Worm (Caenorhabditis elegans) whole organism, mixed stage, embryonic: ENCODE measurements around the gene dhs-5.
A peak's percentile ranks its signal among the peaks of the same experiment; 100 is the strongest.

Experiments
- M03D4.4 ChIP-seq: sonication (generic microtip); optimal IDR thresholded peaks from 2 replicates; lab custom pipeline; 2017; ENCODE audit warnings: mild to moderate bottlenecking, missing genetic modification characterization, missing compliant biosample characterization
- bed-3 ChIP-seq: fragments of 200-800 bp; sonication (Bioruptor generic); optimal IDR thresholded peaks from 3 replicates; lab custom pipeline; 2018; ENCODE audit warnings: mild to moderate bottlenecking, missing genetic modification characterization, moderate library complexity, missing compliant biosample characterization
- blmp-1 ChIP-seq: fragments of 150-350 bp; optimal IDR thresholded peaks from 2 replicates; lab custom pipeline; 2014; ENCODE audit warnings: missing biosample characterization, missing genetic modification characterization
- ceh-39 ChIP-seq: fragments of 150-350 bp; optimal IDR thresholded peaks from 2 replicates; lab custom pipeline; 2014; ENCODE audit warnings: missing biosample characterization, missing genetic modification characterization
- ceh-43 ChIP-seq: fragments of 200-800 bp; sonication (Bioruptor generic); optimal IDR thresholded peaks from 2 replicates; lab custom pipeline; 2018; ENCODE audit warnings: mild to moderate bottlenecking, missing genetic modification characterization, moderate library complexity, missing compliant biosample characterization
- ceh-83 ChIP-seq: fragments of 200-800 bp; sonication (Bioruptor generic); optimal IDR thresholded peaks from 2 replicates; lab custom pipeline; 2018; ENCODE audit warnings: mild to moderate bottlenecking, missing genetic modification characterization, missing compliant biosample characterization
- ces-1 ChIP-seq: fragments of 150-350 bp; optimal IDR thresholded peaks from 2 replicates; lab custom pipeline; 2014; ENCODE audit warnings: missing biosample characterization, missing genetic modification reagents, missing genetic modification characterization
- cnd-1 ChIP-seq: fragments of 200-800 bp; sonication (Bioruptor generic); optimal IDR thresholded peaks from 2 replicates; lab custom pipeline; 2018; ENCODE audit warnings: mild to moderate bottlenecking, missing genetic modification characterization, missing compliant biosample characterization
- drap-1 ChIP-seq: fragments of 200-800 bp; sonication (Bioruptor generic); optimal IDR thresholded peaks from 3 replicates; lab custom pipeline; 2018; ENCODE audit warnings: mild to moderate bottlenecking, missing genetic modification characterization, missing compliant biosample characterization
- elt-1 ChIP-seq: sonication (generic microtip); optimal IDR thresholded peaks from 2 replicates; lab custom pipeline; 2017; ENCODE audit warnings: missing genetic modification characterization, mild to moderate bottlenecking, missing compliant biosample characterization, antibody characterized with exemption, moderate library complexity, borderline replicate concordance; ENCODE audit not compliant: insufficient read depth
- elt-3 ChIP-seq: fragments of 150-350 bp; optimal IDR thresholded peaks from 2 replicates; lab custom pipeline; 2014; ENCODE audit warnings: missing biosample characterization, missing genetic modification characterization
- flh-1 ChIP-seq: fragments of 200-800 bp; sonication (Bioruptor generic); optimal IDR thresholded peaks from 2 replicates; lab custom pipeline; 2018; ENCODE audit warnings: mild to moderate bottlenecking, missing genetic modification characterization, moderate library complexity, missing compliant biosample characterization
- ham-2 ChIP-seq: fragments of 200-800 bp; sonication (Bioruptor generic); optimal IDR thresholded peaks from 2 replicates; lab custom pipeline; 2018; ENCODE audit warnings: mild to moderate bottlenecking, missing genetic modification characterization, missing compliant biosample characterization
- hlh-1 ChIP-seq: fragments of 150-350 bp; optimal IDR thresholded peaks from 2 replicates; lab custom pipeline; 2014; ENCODE audit warnings: missing biosample characterization, missing genetic modification reagents, missing genetic modification characterization
- lin-13 ChIP-seq: fragments of 150-350 bp; optimal IDR thresholded peaks from 2 replicates; lab custom pipeline; 2014; ENCODE audit warnings: missing biosample characterization, missing genetic modification characterization
- lin-32 ChIP-seq: fragments of 200-800 bp; sonication (Bioruptor generic); optimal IDR thresholded peaks from 2 replicates; lab custom pipeline; 2018; ENCODE audit warnings: mild to moderate bottlenecking, missing genetic modification characterization, missing compliant biosample characterization
- lsy-2 ChIP-seq: fragments of 150-350 bp; optimal IDR thresholded peaks from 2 replicates; lab custom pipeline; 2014; ENCODE audit warnings: missing biosample characterization, missing genetic modification characterization
- mep-1 ChIP-seq: fragments of 150-350 bp; optimal IDR thresholded peaks from 2 replicates; lab custom pipeline; 2017; ENCODE audit warnings: missing biosample characterization, missing genetic modification reagents, missing genetic modification characterization, inconsistent platforms
- mls-2 ChIP-seq: sonication (generic microtip); optimal IDR thresholded peaks from 2 replicates; lab custom pipeline; 2016; ENCODE audit warnings: mild to moderate bottlenecking, missing genetic modification characterization, moderate library complexity, missing compliant biosample characterization
- nhr-12 ChIP-seq: fragments of 150-350 bp; optimal IDR thresholded peaks from 2 replicates; lab custom pipeline; 2014; ENCODE audit warnings: missing biosample characterization, missing genetic modification characterization
- nhr-2 ChIP-seq: fragments of 150-350 bp; optimal IDR thresholded peaks from 2 replicates; lab custom pipeline; 2014; ENCODE audit warnings: missing biosample characterization, missing genetic modification characterization
- nhr-237 ChIP-seq: fragments of 150-350 bp; optimal IDR thresholded peaks from 2 replicates; lab custom pipeline; 2014; ENCODE audit warnings: missing biosample characterization, missing genetic modification characterization
- nhr-28 ChIP-seq: fragments of 150-350 bp; optimal IDR thresholded peaks from 2 replicates; lab custom pipeline; 2014; ENCODE audit warnings: missing biosample characterization, missing genetic modification characterization
- nhr-76 ChIP-seq: sonication (generic microtip); optimal IDR thresholded peaks from 2 replicates; lab custom pipeline; 2017; ENCODE audit warnings: missing biosample characterization, missing genetic modification characterization
- sem-2 ChIP-seq: fragments of 200-800 bp; sonication (Bioruptor generic); optimal IDR thresholded peaks from 2 replicates; lab custom pipeline; 2018; ENCODE audit warnings: mild to moderate bottlenecking, missing genetic modification characterization, missing compliant biosample characterization
- snpc-4 ChIP-seq: fragments of 150-350 bp; optimal IDR thresholded peaks from 2 replicates; lab custom pipeline; 2014; ENCODE audit warnings: missing biosample characterization, missing genetic modification characterization
- tbx-8 ChIP-seq: fragments of 200-800 bp; sonication (Bioruptor generic); optimal IDR thresholded peaks from 2 replicates; lab custom pipeline; 2018; ENCODE audit warnings: mild to moderate bottlenecking, missing genetic modification characterization, moderate library complexity, missing compliant biosample characterization
- unc-120 ChIP-seq: sonication (generic microtip); optimal IDR thresholded peaks from 2 replicates; lab custom pipeline; 2017; ENCODE audit warnings: missing genetic modification characterization, missing compliant biosample characterization; ENCODE audit not compliant: poor library complexity, severe bottlenecking
- unc-39 ChIP-seq: fragments of 150-350 bp; optimal IDR thresholded peaks from 2 replicates; lab custom pipeline; 2014; ENCODE audit warnings: missing biosample characterization, missing genetic modification characterization
- unc-62 ChIP-seq: fragments of 150-350 bp; optimal IDR thresholded peaks from 2 replicates; lab custom pipeline; 2014; ENCODE audit warnings: missing biosample characterization, missing genetic modification reagents, missing genetic modification characterization
- zip-8 ChIP-seq: fragments of 150-350 bp; optimal IDR thresholded peaks from 2 replicates; lab custom pipeline; 2014; ENCODE audit warnings: missing biosample characterization, missing genetic modification characterization
- ztf-11 ChIP-seq: fragments of 150-350 bp; optimal IDR thresholded peaks from 2 replicates; lab custom pipeline; 2014; ENCODE audit warnings: missing biosample characterization, missing genetic modification characterization

The dhs-5 gene

DNA sequence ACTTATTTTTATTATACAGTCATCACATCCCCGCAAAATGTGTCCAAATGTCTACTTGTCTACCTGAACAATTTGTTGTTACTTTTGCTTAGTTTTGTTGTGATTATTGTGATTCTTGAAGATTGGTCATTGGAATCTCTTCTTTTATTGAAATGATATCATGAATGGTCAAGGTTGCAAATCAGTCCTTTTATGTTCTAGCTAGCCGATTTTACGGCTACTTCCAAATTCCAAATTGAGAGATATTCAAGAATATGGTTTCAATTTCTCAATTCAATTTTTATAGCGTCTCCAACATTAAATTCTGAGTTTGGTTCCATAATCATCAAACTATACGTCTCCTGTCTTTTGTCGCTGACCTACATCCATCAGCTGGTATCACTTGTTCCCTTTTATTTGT lies 2.4 kb upstream of the dhs-5 start:
- TF ChIP-seq snpc-4 (tag; lab: Kevin White, UChicago): no peak
- TF ChIP-seq nhr-28 (tag; lab: Kevin White, UChicago): no peak
- TF ChIP-seq bed-3: no peak
- TF ChIP-seq ham-2: no peak
- no peak for TF ChIP-seq mep-1 (tag; lab: Kevin White, UChicago)
- TF ChIP-seq nhr-12: no peak
- no peak for TF ChIP-seq ceh-43 (GFP tag; lab: Kevin White, UChicago)
- no peak for TF ChIP-seq cnd-1 (tag; lab: Kevin White, UChicago)
- no peak for TF ChIP-seq elt-1 (tag; lab: Kevin White, UChicago)
- no peak for TF ChIP-seq lin-32 (GFP tag; lab: Kevin White, UChicago)
- no peak for TF ChIP-seq nhr-237 (tag; lab: Kevin White, UChicago)
- no peak for TF ChIP-seq unc-120
- TF ChIP-seq lin-13 (tag; lab: Kevin White, UChicago): no peak
- TF ChIP-seq sem-2 (GFP tag; lab: Kevin White, UChicago): no peak

DNA sequence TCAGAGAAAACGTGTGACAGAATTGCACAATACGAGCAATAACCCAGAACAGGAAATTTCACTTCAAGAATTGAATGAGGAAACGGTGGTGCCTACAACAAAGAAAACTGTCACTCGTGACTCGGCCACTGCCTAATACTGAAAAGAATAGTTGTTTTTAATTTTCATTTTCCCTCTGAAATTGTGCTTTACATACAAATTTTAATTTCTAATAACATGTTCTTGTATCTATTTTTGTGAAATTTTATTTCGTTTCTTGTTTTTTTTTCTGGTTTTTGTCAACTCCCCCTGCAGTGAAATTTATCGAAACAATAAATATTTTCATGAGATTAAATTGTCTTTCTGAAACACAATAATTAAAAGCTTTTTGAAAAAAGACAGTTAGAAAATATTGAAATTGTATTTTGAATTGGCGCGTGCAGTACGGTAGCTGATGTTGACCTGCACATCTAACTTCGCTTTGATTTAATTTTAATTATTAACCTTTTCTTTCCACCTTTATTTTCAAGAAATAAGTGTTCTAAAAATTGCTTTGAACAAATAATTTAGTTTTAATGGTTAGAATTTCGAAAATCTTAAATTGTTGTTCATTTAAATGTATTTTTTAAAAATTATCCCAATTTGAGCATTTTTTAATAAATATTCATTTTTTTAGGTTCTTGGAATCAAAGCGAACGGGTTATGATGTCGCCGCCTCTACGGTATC lies 2.2 kb downstream of the dhs-5 start, which contains the start of gene daz-1:
Gene daz-1, plus strand, starts transcription at position 656 of the 706 bp plus-strand sequence.
- TF ChIP-seq unc-39 (tag; lab: Kevin White, UChicago): no peak
- TF ChIP-seq zip-8: no peak
- TF ChIP-seq sem-2 (GFP tag; lab: Kevin White, UChicago): no peak
- TF ChIP-seq ceh-43 (GFP tag; lab: Kevin White, UChicago): no peak
- no peak for TF ChIP-seq ceh-39
- TF ChIP-seq nhr-12: no peak
- TF ChIP-seq nhr-237 (tag; lab: Kevin White, UChicago): no peak
- no peak for TF ChIP-seq lsy-2
- TF ChIP-seq ceh-83 (GFP tag; lab: Kevin White, UChicago): no peak
- TF ChIP-seq nhr-28 (tag; lab: Kevin White, UChicago): no peak
- TF ChIP-seq drap-1: no peak
- TF ChIP-seq nhr-2 (tag; lab: Kevin White, UChicago): no peak
- no peak for TF ChIP-seq mls-2 (tag; lab: Kevin White, UChicago)
- TF ChIP-seq elt-3 (tag; lab: Kevin White, UChicago): no peak
- no peak for TF ChIP-seq snpc-4 (tag; lab: Kevin White, UChicago)
- no peak for TF ChIP-seq ham-2
- TF ChIP-seq cnd-1 (tag; lab: Kevin White, UChicago): no peak
- no peak for TF ChIP-seq mep-1 (tag; lab: Kevin White, UChicago)
- TF ChIP-seq, all 35 proteins: peak for 0

DNA sequence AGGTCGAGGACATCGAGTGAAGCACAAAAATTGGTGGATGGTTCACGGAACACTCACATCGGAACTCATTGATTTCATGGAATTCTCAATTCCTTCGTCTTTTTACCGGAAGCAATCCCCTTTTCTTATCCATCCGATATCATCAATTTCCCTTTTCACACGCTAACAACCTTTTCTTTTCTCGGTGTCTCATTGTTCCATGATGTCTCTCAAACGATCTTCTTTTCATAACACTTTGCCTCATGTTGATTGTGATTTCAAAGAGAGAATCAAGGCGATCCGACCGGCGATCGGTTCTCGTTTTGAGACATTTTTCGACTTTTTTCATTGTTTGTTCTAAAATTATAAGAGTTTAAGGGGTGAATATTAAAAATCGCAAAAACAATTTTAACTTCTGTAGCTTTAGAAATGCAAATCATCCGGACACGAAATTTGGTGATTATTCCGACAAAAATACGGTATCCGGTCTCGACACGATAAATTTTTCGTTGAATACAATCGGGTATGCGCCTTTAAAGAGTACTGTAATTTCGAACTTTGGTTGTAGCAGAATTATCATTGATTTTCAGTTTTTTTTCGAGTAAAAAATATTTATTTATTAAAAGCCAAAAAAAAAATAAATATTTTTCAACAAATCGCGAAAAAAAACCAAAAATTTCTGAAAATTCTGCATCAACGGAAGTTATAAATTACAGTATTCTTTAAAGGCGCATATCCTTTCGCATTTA lies 5.2 kb downstream of the dhs-5 start:
- TF ChIP-seq flh-1 (GFP tag; lab: Kevin White, UChicago): no peak
- TF ChIP-seq ces-1 (GFP tag; lab: Kevin White, UChicago): no peak
- peak; percentile 61 for TF ChIP-seq blmp-1
- TF ChIP-seq nhr-237 (tag; lab: Kevin White, UChicago): no peak
- no peak for TF ChIP-seq zip-8

DNA sequence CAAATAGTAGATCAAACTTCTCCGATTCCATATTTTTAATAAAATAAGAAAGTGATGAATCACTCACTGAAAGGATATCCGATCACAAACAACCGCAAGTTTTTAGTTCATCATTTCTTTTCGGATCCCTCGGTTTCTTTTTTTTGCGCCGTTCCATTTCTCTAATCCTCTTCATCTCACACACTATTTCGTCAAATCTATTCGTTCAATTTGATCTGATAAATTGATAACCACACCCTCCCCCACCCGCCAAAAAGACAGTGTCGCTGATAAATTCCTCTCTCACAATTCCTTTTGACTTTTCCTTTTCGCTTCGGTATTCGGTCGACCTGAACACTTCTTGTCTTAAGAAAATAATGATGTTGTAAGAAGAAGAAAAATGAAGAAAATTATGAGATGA lies 5.9 kb downstream of the dhs-5 start:
- TF ChIP-seq M03D4.4: no peak
- no peak for TF ChIP-seq zip-8
- TF ChIP-seq unc-39 (tag; lab: Kevin White, UChicago): no peak
- no peak for TF ChIP-seq hlh-1
- no peak for TF ChIP-seq bed-3
- TF ChIP-seq sem-2 (GFP tag; lab: Kevin White, UChicago): no peak
- TF ChIP-seq mep-1 (tag; lab: Kevin White, UChicago): no peak
- no peak for TF ChIP-seq ceh-39
- TF ChIP-seq unc-62: no peak
- no peak for TF ChIP-seq tbx-8
- TF ChIP-seq blmp-1: no peak
- TF ChIP-seq unc-120: no peak
- TF ChIP-seq ztf-11 (tag; lab: Kevin White, UChicago): no peak
- TF ChIP-seq, all 35 proteins: peak for 0

DNA sequence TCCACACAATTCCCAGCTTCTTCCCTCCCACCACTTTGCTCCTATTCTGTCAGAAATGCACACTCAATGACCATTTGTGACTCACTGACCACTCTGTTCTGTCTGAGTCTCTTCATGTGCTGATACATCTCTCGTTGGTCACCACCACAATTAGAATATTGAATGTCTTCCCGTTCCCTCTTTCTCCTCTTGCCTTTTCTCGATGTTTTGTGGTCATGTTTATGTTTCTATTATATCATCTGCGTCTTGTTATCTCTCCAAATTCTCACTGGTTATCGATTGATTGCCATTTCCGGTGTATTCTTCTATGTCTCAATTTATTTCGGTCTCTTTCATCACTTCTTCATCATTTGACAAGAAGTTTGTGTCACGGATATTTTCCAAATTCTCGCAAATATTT lies 7.3 kb downstream of the dhs-5 start:
- peak; percentile 46 for TF ChIP-seq mls-2 (tag; lab: Kevin White, UChicago)
- no peak for TF ChIP-seq nhr-2 (tag; lab: Kevin White, UChicago)
- no peak for TF ChIP-seq nhr-76 (tag; lab: Kevin White, UChicago)
- peak; percentile 37 for TF ChIP-seq mep-1 (tag; lab: Kevin White, UChicago)
- no peak for TF ChIP-seq drap-1
- TF ChIP-seq elt-1 (tag; lab: Kevin White, UChicago): no peak
- peak; percentile 74 for TF ChIP-seq ces-1 (GFP tag; lab: Kevin White, UChicago)
- TF ChIP-seq unc-62: peak; percentile 14
- TF ChIP-seq, all 35 proteins: peak for 4
